Worm (Caenorhabditis elegans) whole organism, L4 larva: Measurements from ENCODE around the gene R02D5.24.

Source experiments
- F37D6.2 ChIP-seq: sonication (generic microtip); optimal IDR thresholded peaks from 2 replicates; lab custom pipeline; 2016; ENCODE audit warnings: mild to moderate bottlenecking, missing genetic modification characterization, missing compliant biosample characterization
- F49E8.2 ChIP-seq: sonication (generic microtip); optimal IDR thresholded peaks from 2 replicates; lab custom pipeline; 2016; ENCODE audit warnings: missing compliant biosample characterization, mild to moderate bottlenecking, missing genetic modification characterization, borderline replicate concordance
- T20F7.1 ChIP-seq: fragments of 200-800 bp; sonication (Bioruptor generic); optimal IDR thresholded peaks from 2 replicates; lab custom pipeline; 2018; ENCODE audit warnings: mild to moderate bottlenecking, missing genetic modification characterization, missing compliant biosample characterization
- Y105C5A.15 ChIP-seq: fragments of 200-800 bp; sonication (Bioruptor generic); IDR thresholded peaks from 2 replicates; pipeline ENCODE4 v1.3.6; 2022; ENCODE audit warnings: missing genetic modification characterization, missing compliant biosample characterization
- Y48G9A.11 ChIP-seq: fragments of 200-800 bp; sonication (Bioruptor generic); IDR thresholded peaks from 2 replicates; pipeline ENCODE4 v1.3.6; 2022; ENCODE audit warnings: missing genetic modification reagents, missing genetic modification characterization, missing compliant biosample characterization
- ZK546.5 ChIP-seq, 2 experiments: sonication (generic microtip); optimal IDR thresholded peaks; 2 replicates each; lab custom pipeline; 2017; ENCODE audit warnings: missing biosample characterization in 2 of 2, missing genetic modification characterization in 2 of 2
- aly-2 ChIP-seq: sonication (generic microtip); optimal IDR thresholded peaks from 2 replicates; lab custom pipeline; 2018; ENCODE audit warnings: missing biosample characterization, missing genetic modification characterization
- ceh-20 ChIP-seq: fragments of 200-800 bp; sonication (Bioruptor generic); IDR thresholded peaks from 2 replicates; pipeline ENCODE4 v1.3.6; 2022; ENCODE audit warnings: missing genetic modification reagents, missing genetic modification characterization, missing compliant biosample characterization
- ceh-62 ChIP-seq: sonication (generic microtip); optimal IDR thresholded peaks from 2 replicates; lab custom pipeline; 2017; ENCODE audit warnings: missing biosample characterization, missing genetic modification characterization
- cey-2 ChIP-seq: sonication (generic microtip); optimal IDR thresholded peaks from 3 replicates; lab custom pipeline; 2017; ENCODE audit warnings: missing genetic modification characterization, mild to moderate bottlenecking, missing compliant biosample characterization, antibody characterized with exemption, borderline replicate concordance; ENCODE audit not compliant: insufficient read depth
- ctbp-1 ChIP-seq: fragments of 200-800 bp; sonication (Bioruptor generic); IDR thresholded peaks from 2 replicates; pipeline ENCODE4 v1.3.6; 2022; ENCODE audit warnings: missing genetic modification reagents, missing genetic modification characterization, missing compliant biosample characterization
- daf-12 ChIP-seq: fragments of 150-350 bp; optimal IDR thresholded peaks from 2 replicates; lab custom pipeline; 2014; ENCODE audit warnings: missing biosample characterization, missing genetic modification reagents, missing genetic modification characterization
- daf-19 ChIP-seq: fragments of 200-800 bp; sonication (Bioruptor generic); conservative IDR thresholded peaks from 2 replicates; pipeline ENCODE4 v1.3.6; 2022; ENCODE audit warnings: missing genetic modification characterization, missing compliant biosample characterization
- dmd-6 ChIP-seq: fragments of 200-800 bp; sonication (Bioruptor generic); IDR thresholded peaks from 2 replicates; pipeline ENCODE4 v1.3.6; 2022; ENCODE audit warnings: missing genetic modification reagents, missing genetic modification characterization, missing compliant biosample characterization
- dmd-8 ChIP-seq: fragments of 200-800 bp; sonication (Bioruptor generic); IDR thresholded peaks from 2 replicates; pipeline ENCODE4 v1.3.6; 2022; ENCODE audit warnings: missing genetic modification characterization, missing compliant biosample characterization
- dpl-1 ChIP-seq: fragments of 150-350 bp; optimal IDR thresholded peaks from 2 replicates; lab custom pipeline; 2014; ENCODE audit warnings: missing biosample characterization, missing genetic modification reagents, missing genetic modification characterization
- fkh-10 ChIP-seq: fragments of 150-350 bp; optimal IDR thresholded peaks from 2 replicates; lab custom pipeline; 2014; ENCODE audit warnings: missing biosample characterization, missing genetic modification reagents, missing genetic modification characterization
- fos-1 ChIP-seq: fragments of 150-350 bp; optimal IDR thresholded peaks from 2 replicates; lab custom pipeline; 2014; ENCODE audit warnings: missing biosample characterization, missing genetic modification characterization
- gei-8 ChIP-seq: fragments of 200-800 bp; sonication (Bioruptor generic); optimal IDR thresholded peaks from 2 replicates; lab custom pipeline; 2018; ENCODE audit warnings: mild to moderate bottlenecking, missing genetic modification characterization, missing compliant biosample characterization
- hif-1 ChIP-seq, 2 experiments: sonication (generic microtip); optimal IDR thresholded peaks; 2 replicates each; lab custom pipeline; 2016 to 2017; ENCODE audit warnings: missing compliant biosample characterization in 2 of 2, missing genetic modification characterization in 2 of 2, missing genetic modification reagents in 2 of 2, missing genotype in 2 of 2, mild to moderate bottlenecking in 1 of 2
- hmg-1.1 ChIP-seq: fragments of 200-800 bp; sonication (Bioruptor generic); IDR thresholded peaks from 2 replicates; pipeline ENCODE4 v1.3.6; 2022; ENCODE audit warnings: missing genetic modification reagents, missing genetic modification characterization, missing compliant biosample characterization
- lin-1 ChIP-seq: fragments of 200-800 bp; sonication (Bioruptor generic); IDR thresholded peaks from 2 replicates; pipeline ENCODE4 v1.3.6; 2022; ENCODE audit warnings: missing genetic modification reagents, missing genetic modification characterization, missing compliant biosample characterization
- lin-15B ChIP-seq: fragments of 150-350 bp; sonication (generic microtip); optimal IDR thresholded peaks from 3 replicates; lab custom pipeline; 2014; ENCODE audit warnings: missing biosample characterization, missing genetic modification characterization
- lin-39 ChIP-seq: fragments of 150-350 bp; optimal IDR thresholded peaks from 2 replicates; lab custom pipeline; 2014; ENCODE audit warnings: missing biosample characterization, missing genetic modification reagents, missing genetic modification characterization
- lsy-2 ChIP-seq, 2 experiments: fragments of 150-350 bp in 1 of 2; sonication (generic microtip) in 1 of 2; optimal IDR thresholded peaks; 2 replicates each; lab custom pipeline; 2014 to 2017; ENCODE audit warnings: missing biosample characterization in 2 of 2, missing genetic modification characterization in 2 of 2
- madf-9 ChIP-seq: fragments of 200-800 bp; sonication (Bioruptor generic); conservative IDR thresholded peaks from 2 replicates; pipeline ENCODE4 v1.3.6; 2022; ENCODE audit warnings: missing genetic modification reagents, missing genetic modification characterization, missing compliant biosample characterization
- mdl-1 ChIP-seq, 2 experiments: fragments of 150-350 bp in 1 of 2; sonication (generic microtip) in 1 of 2; optimal IDR thresholded peaks; 2 replicates each; lab custom pipeline; 2014 to 2017; ENCODE audit warnings: missing biosample characterization in 2 of 2, missing genetic modification characterization in 2 of 2
- mdt-29 ChIP-seq: fragments of 200-800 bp; sonication (Bioruptor generic); IDR thresholded peaks from 2 replicates; pipeline ENCODE4 v1.3.6; 2022; ENCODE audit warnings: missing genetic modification reagents, missing genetic modification characterization, missing compliant biosample characterization
- mep-1 ChIP-seq: fragments of 150-350 bp; sonication (generic microtip); optimal IDR thresholded peaks from 3 replicates; lab custom pipeline; 2014; ENCODE audit warnings: missing biosample characterization, missing genetic modification characterization
- mes-2 ChIP-seq: sonication (generic microtip); optimal IDR thresholded peaks from 2 replicates; lab custom pipeline; 2016; ENCODE audit warnings: missing genotype, mild to moderate bottlenecking, missing genetic modification characterization, missing compliant biosample characterization; ENCODE audit not compliant: poor library complexity, severe bottlenecking
- mxl-3 ChIP-seq: fragments of 200-800 bp; sonication (Bioruptor generic); optimal IDR thresholded peaks from 2 replicates; lab custom pipeline; 2018; ENCODE audit warnings: mild to moderate bottlenecking, missing genetic modification characterization, missing compliant biosample characterization
- nhr-11 ChIP-seq: fragments of 150-350 bp; optimal IDR thresholded peaks from 2 replicates; lab custom pipeline; 2014; ENCODE audit warnings: missing biosample characterization, missing genetic modification characterization
- nhr-237 ChIP-seq: sonication (generic microtip); optimal IDR thresholded peaks from 2 replicates; lab custom pipeline; 2017; ENCODE audit warnings: missing biosample characterization, missing genetic modification characterization
- nhr-41 ChIP-seq: fragments of 200-800 bp; sonication (Bioruptor generic); IDR thresholded peaks from 2 replicates; pipeline ENCODE4 v1.3.6; 2022; ENCODE audit warnings: missing genetic modification reagents, missing genetic modification characterization, missing compliant biosample characterization
- nhr-42 ChIP-seq: fragments of 200-800 bp; sonication (Bioruptor generic); IDR thresholded peaks from 2 replicates; pipeline ENCODE4 v1.3.6; 2022; ENCODE audit warnings: missing genetic modification characterization, missing compliant biosample characterization
- nhr-48 ChIP-seq: sonication (generic microtip); optimal IDR thresholded peaks from 2 replicates; lab custom pipeline; 2016; ENCODE audit warnings: mild to moderate bottlenecking, missing genetic modification characterization, missing compliant biosample characterization
- nhr-6 ChIP-seq: fragments of 150-350 bp; optimal IDR thresholded peaks from 2 replicates; lab custom pipeline; 2014; ENCODE audit warnings: missing biosample characterization, missing genetic modification characterization
- nhr-76 ChIP-seq: fragments of 150-350 bp; optimal IDR thresholded peaks from 2 replicates; lab custom pipeline; 2014; ENCODE audit warnings: missing biosample characterization, missing genetic modification characterization
- pha-4 ChIP-seq, 2 experiments: fragments of 150-350 bp in 1 of 2; fragments of 200-800 bp in 1 of 2; sonication (Bioruptor generic) in 1 of 2; IDR thresholded peaks in 1 of 2; optimal IDR thresholded peaks in 1 of 2; 2 replicates each; pipeline versions ENCODE4 v1.3.6 to Lab custom; 2014 to 2022; ENCODE audit warnings: missing genetic modification characterization in 2 of 2, missing genetic modification reagents in 2 of 2, missing biosample characterization in 1 of 2, missing compliant biosample characterization in 1 of 2
- php-3 ChIP-seq: fragments of 200-800 bp; sonication (Bioruptor generic); IDR thresholded peaks from 2 replicates; pipeline ENCODE4 v1.3.6; 2022; ENCODE audit warnings: missing genetic modification reagents, missing genetic modification characterization, missing compliant biosample characterization
- pqm-1 ChIP-seq: sonication (generic microtip); optimal IDR thresholded peaks from 2 replicates; lab custom pipeline; 2017; ENCODE audit warnings: missing biosample characterization, missing genetic modification characterization
- rbr-2 ChIP-seq: sonication (generic microtip); optimal IDR thresholded peaks from 2 replicates; lab custom pipeline; 2016; ENCODE audit warnings: missing genotype, missing genetic modification characterization, missing compliant biosample characterization
- skn-1 ChIP-seq: fragments of 150-350 bp; optimal IDR thresholded peaks from 2 replicates; lab custom pipeline; 2014; ENCODE audit warnings: missing biosample characterization, missing genetic modification characterization
- snpc-1.2 ChIP-seq: fragments of 200-800 bp; sonication (Bioruptor generic); IDR thresholded peaks from 2 replicates; pipeline ENCODE4 v1.3.6; 2022; ENCODE audit warnings: missing genetic modification reagents, missing genetic modification characterization, missing compliant biosample characterization
- spr-1 ChIP-seq: sonication (generic microtip); optimal IDR thresholded peaks from 2 replicates; lab custom pipeline; 2016; ENCODE audit warnings: mild to moderate bottlenecking, missing genetic modification characterization, missing compliant biosample characterization
- tag-97 ChIP-seq: fragments of 200-800 bp; sonication (Bioruptor generic); IDR thresholded peaks from 2 replicates; pipeline ENCODE4 v1.3.6; 2022; ENCODE audit warnings: missing genetic modification characterization, missing compliant biosample characterization
- tra-1 ChIP-seq: fragments of 200-800 bp; sonication (Bioruptor generic); IDR thresholded peaks from 2 replicates; pipeline ENCODE4 v1.3.6; 2022; ENCODE audit warnings: missing genetic modification reagents, missing genetic modification characterization, missing compliant biosample characterization
- unc-130 ChIP-seq: sonication (generic microtip); optimal IDR thresholded peaks from 2 replicates; lab custom pipeline; 2016; ENCODE audit warnings: missing genetic modification reagents, missing genetic modification characterization, missing compliant biosample characterization
- zag-1 ChIP-seq: fragments of 150-350 bp; optimal IDR thresholded peaks from 2 replicates; lab custom pipeline; 2014; ENCODE audit warnings: missing biosample characterization, missing genetic modification characterization
- zfp-2 ChIP-seq: sonication (generic microtip); optimal IDR thresholded peaks from 2 replicates; lab custom pipeline; 2016; ENCODE audit warnings: mild to moderate bottlenecking, missing genetic modification characterization, missing compliant biosample characterization
- zfp-3 ChIP-seq: fragments of 200-800 bp; sonication (Bioruptor generic); conservative IDR thresholded peaks from 2 replicates; pipeline ENCODE4 v1.3.6; 2022; ENCODE audit warnings: missing genetic modification reagents, missing genetic modification characterization, missing compliant biosample characterization
- ztf-7 ChIP-seq: fragments of 150-350 bp; optimal IDR thresholded peaks from 2 replicates; lab custom pipeline; 2014; ENCODE audit warnings: missing biosample characterization, missing genetic modification characterization

Gene R02D5.24

DNA sequence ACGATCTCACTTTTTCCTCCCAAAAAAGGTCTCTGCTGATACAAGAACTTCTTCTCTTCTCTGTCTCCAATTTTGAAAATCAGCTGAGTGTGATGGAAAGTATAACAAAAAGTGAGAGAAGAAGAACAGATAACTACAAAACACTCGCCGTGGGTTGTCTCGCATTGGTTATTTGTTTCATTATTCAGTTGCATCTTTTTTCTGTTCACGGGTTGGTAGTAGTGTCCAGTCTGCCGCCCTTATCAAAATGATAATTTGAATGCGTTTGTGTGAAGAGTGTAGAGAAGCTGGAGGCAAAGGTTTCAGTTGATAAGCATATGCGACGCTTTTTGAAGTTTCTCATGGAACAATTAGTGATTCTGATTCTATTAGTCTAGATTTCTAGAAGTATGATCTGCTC, 1.9 kb downstream of the R02D5.24 start (continued):
- TF ChIP-seq nhr-11 (tag; lab: Kevin White, UChicago) = no peak
- peak; percentile 30 for TF ChIP-seq mep-1 (tag; lab: Kevin White, UChicago)
- TF ChIP-seq gei-8 (GFP tag; lab: Kevin White, UChicago) = no peak
- no peak for TF ChIP-seq pha-4 (GFP tag; IDR thresholded peaks at IDR 0.05; lab: Robert Waterston, UW)
- no peak for TF ChIP-seq pha-4 (tag; optimal IDR thresholded peaks at IDR 0.05; lab: Kevin White, UChicago)
- TF ChIP-seq madf-9 (GFP tag; lab: Robert Waterston, UW) = no peak
- TF ChIP-seq skn-1 (tag; lab: Kevin White, UChicago) = no peak
- TF ChIP-seq snpc-1.2 = no peak
- TF ChIP-seq lin-1 (GFP tag; lab: Robert Waterston, UW) = no peak
- TF ChIP-seq cey-2 (tag; lab: Kevin White, UChicago) = no peak
- TF ChIP-seq zfp-3 (GFP tag; lab: Robert Waterston, UW) = no peak
- TF ChIP-seq Y105C5A.15 (GFP tag; lab: Robert Waterston, UW) = no peak
- no peak for TF ChIP-seq lsy-2 (tag; optimal IDR thresholded peaks at IDR 0.05; lab: Kevin White, UChicago)
- TF ChIP-seq fkh-10 = no peak
- no peak for TF ChIP-seq lin-39
- TF ChIP-seq mdl-1 (tag; optimal IDR thresholded peaks at IDR 0.05; lab: Kevin White, UChicago) = peak in 1 of 2 experiments; percentile 38
- no peak for TF ChIP-seq fos-1 (tag; lab: Kevin White, UChicago)
- TF ChIP-seq php-3 (GFP tag; lab: Robert Waterston, UW) = no peak
- no peak for TF ChIP-seq lin-15B
- TF ChIP-seq dmd-6 (GFP tag; lab: Robert Waterston, UW) = peak; percentile 50; the same call in 1 of the 2 replicates
- TF ChIP-seq nhr-48 (tag; lab: Kevin White, UChicago) = no peak
- no peak for TF ChIP-seq aly-2 (tag; lab: Kevin White, UChicago)
- no peak for TF ChIP-seq nhr-41 (GFP tag; lab: Robert Waterston, UW)
- TF ChIP-seq unc-130 (GFP tag; lab: Kevin White, UChicago) = no peak
- TF ChIP-seq dmd-8 (GFP tag; lab: Robert Waterston, UW) = no peak
- TF ChIP-seq ctbp-1 (GFP tag; lab: Robert Waterston, UW) = no peak
- TF ChIP-seq F49E8.2 (tag; lab: Kevin White, UChicago) = no peak
- no peak for TF ChIP-seq ztf-7
- no peak for TF ChIP-seq dpl-1
- TF ChIP-seq daf-12 (tag; lab: Kevin White, UChicago) = no peak
- no peak for TF ChIP-seq ceh-62
- no peak for TF ChIP-seq spr-1 (tag; lab: Kevin White, UChicago)
- peak; percentile 76 for TF ChIP-seq nhr-6 (tag; lab: Kevin White, UChicago)
- TF ChIP-seq nhr-237 (tag; lab: Kevin White, UChicago) = no peak
- no peak for TF ChIP-seq tag-97 (GFP tag; lab: Robert Waterston, UW)
- TF ChIP-seq ZK546.5 (tag; optimal IDR thresholded peaks at IDR 0.05; lab: Kevin White, UChicago) = no peak
- TF ChIP-seq pqm-1 (tag; lab: Kevin White, UChicago) = peak; percentile 95
- TF ChIP-seq mes-2 (tag; lab: Kevin White, UChicago) = peak; percentile 11
- TF ChIP-seq tra-1 (GFP tag; lab: Robert Waterston, UW) = 0 out of 2 replicates have a peak, but pooled peaks have one; percentile 22
- no peak for TF ChIP-seq T20F7.1
- no peak for TF ChIP-seq nhr-76 (tag; lab: Kevin White, UChicago)
- no peak for TF ChIP-seq nhr-42 (GFP tag; lab: Robert Waterston, UW)
- TF ChIP-seq Y48G9A.11 (GFP tag; lab: Robert Waterston, UW) = no peak
- TF ChIP-seq ceh-20 = no peak
- no peak for TF ChIP-seq zag-1
- TF ChIP-seq rbr-2 (tag; lab: Kevin White, UChicago) = no peak
- TF ChIP-seq zfp-2 = no peak
- TF ChIP-seq daf-19 = no peak
- no peak for TF ChIP-seq mdt-29 (GFP tag; lab: Robert Waterston, UW)
- TF ChIP-seq hmg-1.1 (GFP tag; lab: Robert Waterston, UW) = no peak
- TF ChIP-seq mxl-3 (GFP tag; lab: Kevin White, UChicago) = peak; percentile 1
- TF ChIP-seq hif-1 (tag; optimal IDR thresholded peaks at IDR 0.05; lab: Kevin White, UChicago) = no peak
- no peak for TF ChIP-seq F37D6.2 (tag; lab: Kevin White, UChicago)
